Fruit fly (Drosophila melanogaster): ENCODE results near the gene gammaTub37C.
A peak's percentile ranks its signal among the peaks of the same experiment; 100 is the strongest.

Gene gammaTub37C

dm6 chr2L:19163143-19163974 is 22.2 kb downstream of the gammaTub37C start:
- no peak for TF ChIP-seq CG17801 (GFP tag; optimal IDR thresholded peaks at IDR 0.05; ENCODE audit: partially characterized antibody)

- TF ChIP-seq CG17801 (GFP tag; optimal IDR thresholded peaks at IDR 0.05; ENCODE audit: partially characterized antibody): no peak
Measured at dm6 chr2L:19162330-19163100, 23.0 kb downstream of the gammaTub37C start.

- no peak for TF ChIP-seq CG17801 (GFP tag; optimal IDR thresholded peaks at IDR 0.05; ENCODE audit: partially characterized antibody)
Measured at dm6 chr2L:19161307-19161999, 24.1 kb downstream of the gammaTub37C start.

dm6 chr2L:19159552-19160406 is 25.7 kb downstream of the gammaTub37C start:
- no peak for TF ChIP-seq CG17801 (GFP tag; optimal IDR thresholded peaks at IDR 0.05; ENCODE audit: partially characterized antibody)

dm6 chr2L:19158679-19159551 is 26.6 kb downstream of the gammaTub37C start:
- TF ChIP-seq CG17801 (GFP tag; optimal IDR thresholded peaks at IDR 0.05; ENCODE audit: partially characterized antibody): no peak

dm6 chr2L:19158005-19158666 is 27.4 kb downstream of the gammaTub37C start:
- peak; percentile 79 for TF ChIP-seq CG17801 (GFP tag; optimal IDR thresholded peaks at IDR 0.05; ENCODE audit: partially characterized antibody)

dm6 chr2L:19156737-19157287 is 28.7 kb downstream of the gammaTub37C start:
- peak; percentile 11 for TF ChIP-seq CG17801 (GFP tag; optimal IDR thresholded peaks at IDR 0.05; ENCODE audit: partially characterized antibody)

- peak; percentile 61 for TF ChIP-seq CG17801 (GFP tag; optimal IDR thresholded peaks at IDR 0.05; ENCODE audit: partially characterized antibody)
Measured at dm6 chr2L:19155937-19156736, 29.4 kb downstream of the gammaTub37C start.

dm6 chr2L:19154893-19155389 is 30.6 kb downstream of the gammaTub37C start:
- TF ChIP-seq CG17801 (GFP tag; optimal IDR thresholded peaks at IDR 0.05; ENCODE audit: partially characterized antibody): no peak

- no peak for TF ChIP-seq CG17801 (GFP tag; optimal IDR thresholded peaks at IDR 0.05; ENCODE audit: partially characterized antibody)
Measured at dm6 chr2L:19146645-19147044, 38.9 kb downstream of the gammaTub37C start.

dm6 chr2L:19146047-19146446 is 39.5 kb downstream of the gammaTub37C start:
- TF ChIP-seq CG17801 (GFP tag; optimal IDR thresholded peaks at IDR 0.05; ENCODE audit: partially characterized antibody): no peak

- TF ChIP-seq CG17801 (GFP tag; optimal IDR thresholded peaks at IDR 0.05; ENCODE audit: partially characterized antibody): no peak
Measured at dm6 chr2L:19144115-19144514, 41.4 kb downstream of the gammaTub37C start.
